Fruit fly (Drosophila melanogaster): ENCODE results near the gene CG44774.

The CG44774 gene

DNA sequence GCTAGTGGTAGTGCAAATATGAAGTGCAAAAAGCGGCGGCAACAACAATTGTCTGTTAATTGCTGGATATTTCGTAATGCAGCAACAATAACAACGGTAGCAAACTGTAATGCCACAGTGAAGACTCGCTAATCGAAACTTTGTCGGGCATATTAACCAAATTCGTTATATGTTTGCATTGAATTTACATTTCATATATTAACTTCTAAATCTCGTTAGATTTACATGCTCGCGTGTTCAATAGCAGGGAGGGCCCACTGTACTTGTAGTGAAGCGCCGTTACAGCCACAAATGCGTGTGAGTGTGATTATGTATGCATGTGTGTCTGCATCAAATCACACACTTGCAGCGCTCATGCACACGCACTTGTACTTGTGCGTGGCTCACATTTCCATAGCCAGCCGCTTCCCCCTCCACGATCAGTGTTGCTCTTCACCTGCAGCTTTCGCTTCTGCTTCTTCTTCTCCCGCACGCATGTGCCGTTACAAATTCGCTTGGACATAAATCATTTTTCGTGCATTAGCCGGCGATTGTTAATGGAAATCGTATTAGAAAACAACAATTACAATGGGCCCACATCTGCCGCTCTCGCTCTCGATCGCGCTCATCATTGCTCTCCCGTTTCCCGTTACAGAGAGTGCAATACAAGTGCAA lies 2.0 kb upstream of the CG44774 start:
- TF ChIP-seq CG10348 (GFP tag; IDR thresholded peaks at IDR 0.05): peak; percentile 96
- TF ChIP-seq CG4496 (GFP tag; IDR thresholded peaks at IDR 0.05): peak; percentile 99
- TF ChIP-seq rn (GFP tag; IDR thresholded peaks at IDR 0.05): peak; percentile 96
- peak; percentile 95 for TF ChIP-seq Pif1B (GFP tag; optimal IDR thresholded peaks at IDR 0.05)
- TF ChIP-seq CG12605 (GFP tag; IDR thresholded peaks at IDR 0.05): peak; percentile 95
- TF ChIP-seq CG15710 (tag; optimal IDR thresholded peaks at IDR 0.05): peak; percentile 96
- TF ChIP-seq CG8301 (tag; optimal IDR thresholded peaks at IDR 0.05): peak; percentile 97
- no peak for TF ChIP-seq EcR (GFP tag; optimal IDR thresholded peaks at IDR 0.05)
- peak; percentile 97 for TF ChIP-seq CG14655 (GFP tag; optimal IDR thresholded peaks at IDR 0.05)
- TF ChIP-seq Snoo (tag; optimal IDR thresholded peaks at IDR 0.05): peak; percentile 92
- TF ChIP-seq Pif1A (GFP tag; optimal IDR thresholded peaks at IDR 0.05): peak; percentile 95
- peak; percentile 92 for TF ChIP-seq CG9948 (tag; optimal IDR thresholded peaks at IDR 0.05)
- TF ChIP-seq CG8159 (tag; optimal IDR thresholded peaks at IDR 0.05): peak; percentile 94
- peak; percentile 90 for TF ChIP-seq gl (tag; optimal IDR thresholded peaks at IDR 0.05)
- peak; percentile 95 for TF ChIP-seq CG34367 (tag; optimal IDR thresholded peaks at IDR 0.05)
- TF ChIP-seq CG17806 (tag; optimal IDR thresholded peaks at IDR 0.05): peak; percentile 94
- TF ChIP-seq fd96Ca (GFP tag; IDR thresholded peaks at IDR 0.05): peak; percentile 99
- TF ChIP-seq Ets98B (GFP tag; IDR thresholded peaks at IDR 0.05): peak; percentile 99
- TF ChIP-seq D1 (tag; optimal IDR thresholded peaks at IDR 0.05): peak; percentile 79
- peak; percentile 89 for TF ChIP-seq CG13204 (GFP tag; optimal IDR thresholded peaks at IDR 0.05)
- peak; percentile 98 for TF ChIP-seq CG32121 (GFP tag; IDR thresholded peaks at IDR 0.05)

DNA sequence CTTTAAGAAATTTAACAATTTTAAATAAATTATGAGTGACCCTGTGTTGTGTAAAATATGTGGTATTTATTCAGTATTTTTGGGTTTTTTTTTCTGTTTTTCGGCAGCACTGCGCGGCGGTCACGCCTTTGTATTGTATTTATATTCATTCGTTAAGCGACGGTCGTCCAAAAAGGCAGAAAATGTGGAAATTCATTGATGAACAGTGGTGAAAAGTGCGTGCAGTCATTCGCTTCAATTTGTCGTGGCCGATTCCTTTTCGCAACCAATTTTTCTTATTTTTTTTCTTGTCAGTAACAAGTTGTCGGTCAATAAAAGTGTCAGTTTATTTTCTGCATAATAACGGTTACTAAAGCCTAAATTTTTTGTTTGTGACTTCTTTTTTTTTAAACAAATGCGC lies 1.1 kb upstream of the CG44774 start, which contains the start of gene Ptp4E:
Ptp4E (plus strand) TSS at position 143 of the 400 bp plus-strand sequence.
- TF ChIP-seq EcR (GFP tag; optimal IDR thresholded peaks at IDR 0.05) (peak; percentile 8), CG8159 (tag; optimal IDR thresholded peaks at IDR 0.05) (no peak)

DNA sequence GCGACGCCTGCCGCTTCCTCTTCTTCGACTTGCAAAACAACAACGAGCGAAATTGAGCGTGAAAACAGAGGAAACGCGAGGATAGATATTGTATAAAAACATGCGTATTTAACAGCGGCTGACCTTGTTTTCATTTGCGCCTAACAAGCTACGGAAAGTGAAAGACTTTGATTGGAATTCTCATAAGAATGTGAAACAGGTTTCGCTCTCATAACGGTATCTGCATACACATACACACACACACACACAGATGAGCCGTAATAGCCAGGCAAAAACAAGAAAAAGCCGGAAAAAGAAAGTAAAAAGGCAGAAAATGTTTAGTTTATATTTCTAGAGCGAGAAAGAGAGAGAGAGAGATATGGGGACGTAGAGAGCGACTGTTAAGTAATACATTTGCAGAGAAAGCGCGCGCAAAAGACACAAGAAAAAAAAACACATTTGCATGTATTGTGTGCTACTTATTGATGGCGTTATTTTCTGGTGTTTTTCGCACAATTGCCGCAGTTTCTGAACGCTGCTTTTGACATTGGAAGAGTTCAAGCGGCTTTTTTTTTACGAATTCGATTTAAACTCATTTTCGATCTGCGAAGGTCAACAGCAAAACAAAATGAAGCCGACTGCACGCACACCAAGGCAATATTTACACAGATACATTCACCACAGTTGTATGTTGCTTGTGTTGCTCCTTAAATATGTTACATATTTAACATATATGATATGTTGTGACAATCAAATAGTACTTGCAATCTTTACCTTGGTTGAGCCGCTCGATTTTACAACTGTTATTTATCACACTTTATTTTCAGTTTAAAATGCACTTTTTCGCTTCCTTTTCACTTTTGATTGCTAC lies 458 bp downstream of the CG44774 start:
- TF ChIP-seq gl (tag; optimal IDR thresholded peaks at IDR 0.05): no peak
- peak; percentile 14 for TF ChIP-seq Pif1B (GFP tag; optimal IDR thresholded peaks at IDR 0.05)
- TF ChIP-seq CG10348 (GFP tag; IDR thresholded peaks at IDR 0.05): no peak
- no peak for TF ChIP-seq D1 (tag; optimal IDR thresholded peaks at IDR 0.05)
- no peak for TF ChIP-seq CG13204 (GFP tag; optimal IDR thresholded peaks at IDR 0.05)
- peak; percentile 31 for TF ChIP-seq EcR (GFP tag; optimal IDR thresholded peaks at IDR 0.05)
- no peak for TF ChIP-seq fd96Ca (GFP tag; IDR thresholded peaks at IDR 0.05)
- TF ChIP-seq Pif1A (GFP tag; optimal IDR thresholded peaks at IDR 0.05): peak; percentile 7

- TF ChIP-seq CG8159 (tag; optimal IDR thresholded peaks at IDR 0.05): peak; percentile 36
- no peak for TF ChIP-seq CG34367 (tag; optimal IDR thresholded peaks at IDR 0.05)
- peak; percentile 56 for TF ChIP-seq Pif1A (GFP tag; optimal IDR thresholded peaks at IDR 0.05)
- no peak for TF ChIP-seq CG12605 (GFP tag; IDR thresholded peaks at IDR 0.05)
- peak; percentile 13 for TF ChIP-seq CG9948 (tag; optimal IDR thresholded peaks at IDR 0.05)
- TF ChIP-seq CG13204 (GFP tag; optimal IDR thresholded peaks at IDR 0.05): no peak
- TF ChIP-seq Snoo (tag; optimal IDR thresholded peaks at IDR 0.05): peak; percentile 16
- TF ChIP-seq gl (tag; optimal IDR thresholded peaks at IDR 0.05): no peak
- peak; percentile 26 for TF ChIP-seq Pif1B (GFP tag; optimal IDR thresholded peaks at IDR 0.05)
- no peak for TF ChIP-seq fd96Ca (GFP tag; IDR thresholded peaks at IDR 0.05)
- TF ChIP-seq CG14655 (GFP tag; optimal IDR thresholded peaks at IDR 0.05): peak; percentile 24
- TF ChIP-seq CG17806 (tag; optimal IDR thresholded peaks at IDR 0.05): peak; percentile 27
- peak; percentile 37 for TF ChIP-seq CG15710 (tag; optimal IDR thresholded peaks at IDR 0.05)
- peak; percentile 4 for TF ChIP-seq EcR (GFP tag; optimal IDR thresholded peaks at IDR 0.05)
- peak; percentile 9 for TF ChIP-seq CG8301 (tag; optimal IDR thresholded peaks at IDR 0.05)
- no peak for TF ChIP-seq CG4496 (GFP tag; IDR thresholded peaks at IDR 0.05)
These were observed 1.7 kb downstream of the CG44774 start for dm6 chrX:4935979-4936843.

- TF ChIP-seq D1 (tag; optimal IDR thresholded peaks at IDR 0.05) (no peak), CG12605 (GFP tag; IDR thresholded peaks at IDR 0.05) (no peak), Pif1A (GFP tag; optimal IDR thresholded peaks at IDR 0.05) (no peak), EcR (GFP tag; optimal IDR thresholded peaks at IDR 0.05) (no peak)
These were observed 6.9 kb downstream of the CG44774 start for dm6 chrX:4931048-4931447.

Data from whole organism, pupa.